Fruit fly (Drosophila melanogaster) whole organism, embryonic: ENCODE results near the gene CG7492.

ENCODE experiments used
- CG15269 ChIP-seq: fragments of 200-800 bp; sonication (Bioruptor generic); optimal IDR thresholded peaks from 2 replicates; lab custom pipeline; 2018; ENCODE audit warnings: missing biosample characterization, mild to moderate bottlenecking, missing genetic modification characterization, moderate library complexity
- CG16779 ChIP-seq: fragments of 200-800 bp; sonication (Bioruptor generic); IDR thresholded peaks from 2 replicates; pipeline ENCODE4 v1.3.6; 2022; ENCODE audit warnings: missing biosample characterization, missing genetic modification characterization
- CG8359 ChIP-seq: fragments of 200-800 bp; sonication (Bioruptor generic); optimal IDR thresholded peaks from 2 replicates; lab custom pipeline; 2017; ENCODE audit warnings: missing biosample characterization, mild to moderate bottlenecking, missing genetic modification characterization, borderline replicate concordance
- Hr78 ChIP-seq, 2 experiments: fragments of 200-800 bp in 1 of 2; fragments of >200 bp in 1 of 2; sonication (Bioruptor generic) in 1 of 2; optimal IDR thresholded peaks; 2 replicates each; lab custom pipeline; 2017 to 2019; ENCODE audit warnings: missing biosample characterization in 2 of 2, missing genetic modification characterization in 2 of 2, mild to moderate bottlenecking in 1 of 2, moderate library complexity in 1 of 2
- Lpt ChIP-seq: fragments of >200 bp; optimal IDR thresholded peaks from 2 replicates; lab custom pipeline; 2018; ENCODE audit warnings: missing biosample characterization, missing genetic modification characterization
- Opbp ChIP-seq: fragments of 200-800 bp; sonication (Bioruptor generic); IDR thresholded peaks from 3 replicates; pipeline ENCODE4 v1.3.6; 2022; ENCODE audit warnings: missing biosample characterization, missing genetic modification characterization; ENCODE audit not compliant: partially characterized antibody
- mam ChIP-seq: fragments of 200-800 bp; sonication (Bioruptor generic); optimal IDR thresholded peaks from 3 replicates; lab custom pipeline; 2016; ENCODE audit warnings: missing biosample characterization, missing genetic modification characterization
- onecut ChIP-seq: fragments of 200-800 bp; sonication (Bioruptor generic); IDR thresholded peaks from 2 replicates; pipeline ENCODE4 v1.3.6; 2022; ENCODE audit warnings: missing biosample characterization, missing genetic modification characterization
- tin ChIP-seq: fragments of 200-800 bp; sonication (Bioruptor generic); optimal IDR thresholded peaks from 3 replicates; lab custom pipeline; 2016; ENCODE audit warnings: missing biosample characterization, missing genetic modification characterization
- z ChIP-seq: fragments of 200-800 bp; sonication (Bioruptor generic); IDR thresholded peaks from 3 replicates; pipeline ENCODE4 v1.3.6; 2022; ENCODE audit warnings: missing biosample characterization, missing genetic modification characterization

- no peak for TF ChIP-seq z (GFP tag; lab: Robert Waterston, UW)
- no peak for TF ChIP-seq CG15269
- no peak for TF ChIP-seq CG8359 (GFP tag; lab: Kevin White, UChicago)
- TF ChIP-seq tin (GFP tag; lab: Kevin White, UChicago) = no peak
- TF ChIP-seq onecut = no peak
- TF ChIP-seq CG16779 (GFP tag; lab: Robert Waterston, UW) = no peak
- no peak for TF ChIP-seq Opbp (GFP tag; lab: Robert Waterston, UW)
- no peak for TF ChIP-seq Hr78 (GFP tag; optimal IDR thresholded peaks at IDR 0.05; lab: Kevin White, UChicago)
- TF ChIP-seq Lpt = no peak
- TF ChIP-seq mam = no peak
Observed at dm6 chr3L:7610522-7610921, 44.0 kb downstream of the CG7492 start.
